Fruit fly (Drosophila melanogaster) whole organism, pupa: ENCODE measurements around the gene CG9515.

Experiments used
- CG12605 ChIP-seq: fragments of 200-800 bp; sonication (Bioruptor generic); IDR thresholded peaks from 2 replicates; pipeline ENCODE4 v1.3.6; 2022; ENCODE audit warnings: missing biosample characterization, missing genetic modification characterization
- CG4496 ChIP-seq: fragments of 200-800 bp; sonication (Bioruptor generic); IDR thresholded peaks from 3 replicates; pipeline ENCODE4 v1.3.6; 2022; ENCODE audit warnings: missing biosample characterization, missing genetic modification characterization
- Ets98B ChIP-seq: fragments of 200-800 bp; sonication (Bioruptor generic); IDR thresholded peaks from 2 replicates; pipeline ENCODE4 v1.3.6; 2022; ENCODE audit warnings: missing biosample characterization, missing genetic modification characterization

dm6 chr2L:8915709-8916108 is 27.3 kb downstream of the CG9515 start:
- TF ChIP-seq CG4496 (GFP tag; lab: Robert Waterston, UW) (no peak), Ets98B (GFP tag; lab: Robert Waterston, UW) (no peak), CG12605 (GFP tag; lab: Robert Waterston, UW) (no peak)
